Fruit fly (Drosophila melanogaster): ENCODE data around the gene chico.

Gene chico

dm6 chr2L:10249655-10250202 is 2.9 kb upstream of the chico start (continued):
- no peak for TF ChIP-seq gcm2 (GFP tag; optimal IDR thresholded peaks at IDR 0.05)
- TF ChIP-seq Sox100B (GFP tag; optimal IDR thresholded peaks at IDR 0.05) = peak; percentile 75
- TF ChIP-seq CG2202 (tag; optimal IDR thresholded peaks at IDR 0.05) = peak; percentile 30
- TF ChIP-seq phol (tag; optimal IDR thresholded peaks at IDR 0.05) = no peak
- TF ChIP-seq hb (GFP tag; IDR thresholded peaks at IDR 0.05; ENCODE audit: partially characterized antibody) = no peak
- peak; percentile 75 for TF ChIP-seq pfk (GFP tag; optimal IDR thresholded peaks at IDR 0.05)
- no peak for TF ChIP-seq Hey (tag; optimal IDR thresholded peaks at IDR 0.05)
- TF ChIP-seq CG2875 (GFP tag; optimal IDR thresholded peaks at IDR 0.05) = peak; percentile 27
- TF ChIP-seq kay (GFP tag; optimal IDR thresholded peaks at IDR 0.05) = no peak
- peak; percentile 81 for TF ChIP-seq Deaf1 (tag; optimal IDR thresholded peaks at IDR 0.05)
- TF ChIP-seq Ada2b (GFP tag; IDR thresholded peaks at IDR 0.05) = no peak
- TF ChIP-seq row (GFP tag; IDR thresholded peaks at IDR 0.05) = no peak
- TF ChIP-seq CG4820 (GFP tag; optimal IDR thresholded peaks at IDR 0.05) = no peak
- TF ChIP-seq CG17328 (GFP tag; IDR thresholded peaks at IDR 0.05) = no peak
- TF ChIP-seq grn (GFP tag; optimal IDR thresholded peaks at IDR 0.05) = peak; percentile 20
- no peak for TF ChIP-seq Poxn (GFP tag; IDR thresholded peaks at IDR 0.05)
- TF ChIP-seq Xbp1 (GFP tag; optimal IDR thresholded peaks at IDR 0.05) = no peak
- TF ChIP-seq E2f2 (GFP tag; IDR thresholded peaks at IDR 0.05) = no peak
- TF ChIP-seq hkb (optimal IDR thresholded peaks at IDR 0.05) = no peak
- TF ChIP-seq hkb (GFP tag; IDR thresholded peaks at IDR 0.05) = peak; percentile 42; the same call in 1 of the 2 replicates
- no peak for TF ChIP-seq dati (GFP tag; IDR thresholded peaks at IDR 0.05)
- TF ChIP-seq jumu (GFP tag; optimal IDR thresholded peaks at IDR 0.05) = no peak
- 0 out of 3 replicates have a peak, but pooled peaks have one; percentile 39 for TF ChIP-seq CG34422 (GFP tag; IDR thresholded peaks at IDR 0.05)
- TF ChIP-seq CG1024 (GFP tag; IDR thresholded peaks at IDR 0.05) = peak; percentile 61; the same call in 1 of the 2 replicates
- no peak for TF ChIP-seq Hr39 (optimal IDR thresholded peaks at IDR 0.05)
- TF ChIP-seq CG10431 (GFP tag; optimal IDR thresholded peaks at IDR 0.05) = peak; percentile 19
- TF ChIP-seq CG7372 (GFP tag; IDR thresholded peaks at IDR 0.05) = no peak
- TF ChIP-seq CG16779 (GFP tag; IDR thresholded peaks at IDR 0.05) = no peak
- TF ChIP-seq CG34224 (GFP tag; IDR thresholded peaks at IDR 0.05; ENCODE audit: partially characterized antibody) = no peak
- TF ChIP-seq CG10366 (GFP tag; IDR thresholded peaks at IDR 0.05) = no peak
- no peak for TF ChIP-seq Sox102F (GFP tag; optimal IDR thresholded peaks at IDR 0.05)
- TF ChIP-seq so (GFP tag; IDR thresholded peaks at IDR 0.05) = no peak
- peak; percentile 73 for TF ChIP-seq ac (GFP tag; optimal IDR thresholded peaks at IDR 0.05)
- TF ChIP-seq Kr (GFP tag; optimal IDR thresholded peaks at IDR 0.05) = peak; percentile 49
- TF ChIP-seq CG18262 (tag; optimal IDR thresholded peaks at IDR 0.05) = peak; percentile 23
- TF ChIP-seq tap (tag; optimal IDR thresholded peaks at IDR 0.05) = no peak
- TF ChIP-seq CG9215 (GFP tag; IDR thresholded peaks at IDR 0.05) = no peak
- TF ChIP-seq CG10147 (GFP tag; optimal IDR thresholded peaks at IDR 0.05) = no peak
- TF ChIP-seq bab2 (GFP tag; optimal IDR thresholded peaks at IDR 0.05) = peak; percentile 17
- no peak for TF ChIP-seq HLHmδ (GFP tag; optimal IDR thresholded peaks at IDR 0.05)
- no peak for TF ChIP-seq Blimp-1 (GFP tag; optimal IDR thresholded peaks at IDR 0.05)
- TF ChIP-seq tgo (GFP tag; IDR thresholded peaks at IDR 0.05) = no peak
- TF ChIP-seq seq (GFP tag; IDR thresholded peaks at IDR 0.05) = no peak; the same call in 1 of the 2 replicates
- no peak for TF ChIP-seq D (optimal IDR thresholded peaks at IDR 0.05)
- peak; percentile 57 for TF ChIP-seq D (GFP tag; optimal IDR thresholded peaks at IDR 0.05)
- no peak for TF ChIP-seq dimm (GFP tag; IDR thresholded peaks at IDR 0.05)
- TF ChIP-seq amos (GFP tag; IDR thresholded peaks at IDR 0.05; ENCODE audit: partially characterized antibody) = no peak
- peak; percentile 80 for TF ChIP-seq onecut (GFP tag; IDR thresholded peaks at IDR 0.05)
- TF ChIP-seq pzg (GFP tag; optimal IDR thresholded peaks at IDR 0.05) = no peak
- no peak for TF ChIP-seq Rx (GFP tag; IDR thresholded peaks at IDR 0.05)
- TF ChIP-seq cg (GFP tag; optimal IDR thresholded peaks at IDR 0.05) = peak; percentile 79
- TF ChIP-seq CG17359 (tag; optimal IDR thresholded peaks at IDR 0.05) = peak; percentile 34
